Worm (Caenorhabditis elegans): Measurements from ENCODE around the gene F14D7.8.

F14D7.8 gene

DNA sequence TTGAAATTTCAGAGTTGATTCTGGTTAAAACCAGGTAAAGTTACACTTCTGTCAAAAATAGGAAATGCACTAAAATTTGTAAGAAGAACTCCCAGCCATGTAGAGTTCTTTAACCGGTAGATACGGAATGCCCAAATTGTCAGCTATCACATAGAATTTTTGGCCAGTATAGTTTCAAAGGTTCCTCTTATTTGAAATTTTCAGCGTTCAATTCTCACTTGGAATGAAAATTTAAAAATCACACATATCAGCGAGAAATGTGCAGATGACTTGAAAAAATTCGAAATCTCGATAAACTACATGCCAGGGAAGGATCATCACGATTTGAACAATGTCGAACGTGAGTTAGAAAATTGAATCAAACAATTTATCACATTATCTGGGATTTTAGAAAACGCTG, 16.1 kb downstream of the F14D7.8 start, which contains the start of gene F14D7.3:
Gene F14D7.3 (plus strand): TSS at position 301 of the 400 bp plus-strand sequence.
- TF ChIP-seq nhr-11 (tag; optimal IDR thresholded peaks at IDR 0.05) (no peak), sem-4 (tag; optimal IDR thresholded peaks at IDR 0.05) (no peak), unc-55 (GFP tag; optimal IDR thresholded peaks at IDR 0.05) (no peak), nhr-6 (tag; optimal IDR thresholded peaks at IDR 0.05) (no peak), ztf-4 (tag; optimal IDR thresholded peaks at IDR 0.05) (no peak), fos-1 (tag; optimal IDR thresholded peaks at IDR 0.05) (no peak), R02D3.7 (tag; optimal IDR thresholded peaks at IDR 0.05) (no peak), nhr-25 (tag; optimal IDR thresholded peaks at IDR 0.05) (no peak), gmeb-1 (tag; optimal IDR thresholded peaks at IDR 0.05) (no peak), elt-1 (tag; optimal IDR thresholded peaks at IDR 0.05) (no peak), nhr-10 (tag; optimal IDR thresholded peaks at IDR 0.05) (no peak), lin-13 (GFP tag; optimal IDR thresholded peaks at IDR 0.05) (no peak), elt-3 (tag; optimal IDR thresholded peaks at IDR 0.05) (no peak), sma-3 (GFP tag; optimal IDR thresholded peaks at IDR 0.05) (no peak), snpc-4 (tag; optimal IDR thresholded peaks at IDR 0.05) (no peak), zag-1 (tag; optimal IDR thresholded peaks at IDR 0.05) (no peak), nhr-77 (tag; optimal IDR thresholded peaks at IDR 0.05) (no peak)

ce11 chrV:14294396-14294795, 18.2 kb downstream of the F14D7.8 start, which contains the start of gene F14D7.9:
Gene F14D7.9 (plus strand): TSS chrV:14294696.
- TF ChIP-seq snpc-4 (tag; optimal IDR thresholded peaks at IDR 0.05) = no peak
- TF ChIP-seq nhr-129 (tag; optimal IDR thresholded peaks at IDR 0.05) = no peak
- TF ChIP-seq ztf-1 (GFP tag; conservative IDR thresholded peaks at IDR 0.05) = no peak
- no peak for TF ChIP-seq nhr-21 (tag; optimal IDR thresholded peaks at IDR 0.05)
- TF ChIP-seq unc-55 (GFP tag; optimal IDR thresholded peaks at IDR 0.05) = no peak
- TF ChIP-seq dmd-4 (tag; optimal IDR thresholded peaks at IDR 0.05) = no peak
- no peak for TF ChIP-seq blmp-1 (tag; optimal IDR thresholded peaks at IDR 0.05; ENCODE audit: insufficient read depth)
- no peak for TF ChIP-seq nhr-77 (tag; optimal IDR thresholded peaks at IDR 0.05)
- no peak for TF ChIP-seq ceh-82 (tag; optimal IDR thresholded peaks at IDR 0.05)
- TF ChIP-seq nhr-12 (tag; optimal IDR thresholded peaks at IDR 0.05) = no peak
- no peak for TF ChIP-seq unc-62 (GFP tag; optimal IDR thresholded peaks at IDR 0.05)
- no peak for TF ChIP-seq Y55F3AM.14 (GFP tag; optimal IDR thresholded peaks at IDR 0.05)

- TF ChIP-seq sma-9 (GFP tag; optimal IDR thresholded peaks at IDR 0.05) (no peak), sma-9 (tag; optimal IDR thresholded peaks at IDR 0.05) (no peak), lin-13 (GFP tag; optimal IDR thresholded peaks at IDR 0.05) (no peak), unc-62 (GFP tag; optimal IDR thresholded peaks at IDR 0.05) (no peak), zag-1 (tag; optimal IDR thresholded peaks at IDR 0.05) (no peak), nhr-23 (tag; optimal IDR thresholded peaks at IDR 0.05) (no peak), Y55F3AM.14 (GFP tag; optimal IDR thresholded peaks at IDR 0.05) (no peak), unc-39 (tag; optimal IDR thresholded peaks at IDR 0.05) (no peak), lin-11 (tag; optimal IDR thresholded peaks at IDR 0.05) (no peak)
Observed at ce11 chrV:14293667-14294194, 18.9 kb downstream of the F14D7.8 start, which contains the start of gene F14D7.2. Gene F14D7.2 (minus strand): TSS chrV:14293717.

DNA sequence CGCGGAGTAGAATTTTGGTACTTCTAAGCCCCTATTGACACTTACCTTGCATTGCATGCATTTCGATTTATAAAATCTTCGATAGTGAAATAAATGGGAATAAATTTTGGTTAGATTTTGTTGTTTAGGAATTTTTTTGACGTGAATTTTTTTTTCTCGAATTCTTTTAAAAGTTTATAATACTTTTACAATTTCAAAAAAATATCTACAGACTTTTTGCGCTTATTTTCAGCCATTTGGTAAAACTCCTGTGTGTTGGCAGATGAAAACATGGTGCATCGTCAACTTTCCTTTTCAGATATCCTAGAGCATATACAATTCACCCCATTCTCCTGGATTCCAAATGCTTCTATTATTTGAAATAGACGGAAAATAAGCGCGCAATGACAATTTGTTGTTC, 22.0 kb downstream of the F14D7.8 start, which contains the start of gene F14D7.18:
Gene F14D7.18 (minus strand): TSS at position 101 of the 400 bp plus-strand sequence.
- TF ChIP-seq lin-13 (GFP tag; optimal IDR thresholded peaks at IDR 0.05) (no peak), fos-1 (tag; optimal IDR thresholded peaks at IDR 0.05) (no peak), gmeb-1 (tag; optimal IDR thresholded peaks at IDR 0.05) (no peak), elt-1 (tag; optimal IDR thresholded peaks at IDR 0.05) (no peak)

ce11 chrV:14289363-14289762, 23.2 kb downstream of the F14D7.8 start, which contains the start of gene F14D7.1:
Gene F14D7.1 (minus strand): TSS chrV:14289463.
- TF ChIP-seq blmp-1 (tag; optimal IDR thresholded peaks at IDR 0.05; ENCODE audit: insufficient read depth) (no peak), nhr-12 (tag; optimal IDR thresholded peaks at IDR 0.05) (no peak), C34F6.9 (tag; optimal IDR thresholded peaks at IDR 0.05) (no peak), nhr-6 (tag; optimal IDR thresholded peaks at IDR 0.05) (no peak), mbf-1 (tag; optimal IDR thresholded peaks at IDR 0.05) (no peak), F13H6.1 (tag; optimal IDR thresholded peaks at IDR 0.05) (no peak), ceh-82 (tag; optimal IDR thresholded peaks at IDR 0.05) (no peak), lin-39 (tag; optimal IDR thresholded peaks at IDR 0.05) (no peak), sma-9 (GFP tag; optimal IDR thresholded peaks at IDR 0.05) (no peak), sma-9 (tag; optimal IDR thresholded peaks at IDR 0.05) (no peak), nhr-77 (tag; optimal IDR thresholded peaks at IDR 0.05) (no peak), snpc-4 (tag; optimal IDR thresholded peaks at IDR 0.05) (no peak)

All from whole organism, L2 larva.